In the genomic region with DNA sequence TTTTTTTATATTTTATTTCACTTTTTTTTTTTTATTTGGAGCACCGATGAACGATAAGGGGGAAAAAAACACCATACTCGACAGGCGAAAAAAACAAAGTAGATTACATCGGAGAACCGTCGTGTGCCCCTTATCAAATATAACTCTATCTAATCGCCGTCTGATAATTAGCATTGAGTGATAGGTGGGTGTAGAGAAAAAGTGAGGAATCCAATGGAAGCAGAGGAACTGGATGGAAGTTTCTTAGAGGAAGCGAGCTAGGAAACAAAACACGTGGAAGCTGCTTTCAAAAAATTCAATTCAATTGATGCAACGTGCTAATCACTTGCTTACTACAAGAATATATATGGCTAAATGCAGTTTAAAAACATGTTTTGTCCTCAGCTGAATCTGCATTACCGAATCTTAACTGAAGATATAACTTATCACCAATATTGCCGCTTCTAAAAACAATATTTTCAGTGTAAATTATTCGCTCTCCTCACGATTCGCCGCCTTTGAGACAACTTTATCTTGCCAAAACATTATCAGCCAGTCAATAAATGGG, we compare ENCODE assay signal across 1 fruit fly cellular context.
A peak's percentile ranks its signal among the peaks of the same experiment; 100 is the strongest.
TF ChIP-seq lines count a peak whose summit lies in the region.

No protein-coding gene starts in this region.

TF ChIP-seq in whole organism, embryonic, 481 proteins besides CTCF, POLR2A, EP300 and RAD21 (continued from another document):
- no peak for TF ChIP-seq Lhr (GFP tag; optimal IDR thresholded peaks at IDR 0.05; lab: Kevin White, UChicago)
- peak; percentile 82 for TF ChIP-seq CG7745 (tag; optimal IDR thresholded peaks at IDR 0.05; lab: Kevin White, UChicago)
- TF ChIP-seq CG6272 (GFP tag; IDR thresholded peaks at IDR 0.05; lab: Robert Waterston, UW): no peak
- no peak for TF ChIP-seq nmo (GFP tag; optimal IDR thresholded peaks at IDR 0.05; lab: Kevin White, UChicago)
- peak; percentile 34 for TF ChIP-seq CG2678 (tag; optimal IDR thresholded peaks at IDR 0.05; lab: Kevin White, UChicago)
- peak; percentile 60 for TF ChIP-seq lab (GFP tag; optimal IDR thresholded peaks at IDR 0.05; lab: Kevin White, UChicago)
- TF ChIP-seq CG31365 (tag; optimal IDR thresholded peaks at IDR 0.05; lab: Kevin White, UChicago): no peak
- TF ChIP-seq dysf (GFP tag; IDR thresholded peaks at IDR 0.05; lab: Robert Waterston, UW): no peak
- TF ChIP-seq Dad (GFP tag; optimal IDR thresholded peaks at IDR 0.05; lab: Kevin White, UChicago): no peak
- TF ChIP-seq gfzf (GFP tag; optimal IDR thresholded peaks at IDR 0.05; lab: Kevin White, UChicago): no peak
- TF ChIP-seq CG12769 (tag; optimal IDR thresholded peaks at IDR 0.05; lab: Kevin White, UChicago): peak; percentile 44
- peak; percentile 85 for TF ChIP-seq Vsx1 (GFP tag; optimal IDR thresholded peaks at IDR 0.05; lab: Kevin White, UChicago)
- peak; percentile 46 for TF ChIP-seq CG3281 (GFP tag; optimal IDR thresholded peaks at IDR 0.05; lab: Kevin White, UChicago)
- TF ChIP-seq yki (optimal IDR thresholded peaks at IDR 0.05; lab: Kevin White, UChicago): no peak
- peak; percentile 96 for TF ChIP-seq sqz (GFP tag; optimal IDR thresholded peaks at IDR 0.05; lab: Kevin White, UChicago)
- TF ChIP-seq trem (tag; optimal IDR thresholded peaks at IDR 0.05; lab: Kevin White, UChicago): no peak
- TF ChIP-seq CG13296 (GFP tag; optimal IDR thresholded peaks at IDR 0.05; lab: Kevin White, UChicago): no peak
- TF ChIP-seq h (optimal IDR thresholded peaks at IDR 0.05; lab: Kevin White, UChicago): no peak
- no peak for TF ChIP-seq her (GFP tag; optimal IDR thresholded peaks at IDR 0.05; lab: Kevin White, UChicago)
- TF ChIP-seq CG4707 (GFP tag; optimal IDR thresholded peaks at IDR 0.05; lab: Kevin White, UChicago): no peak
- no peak for TF ChIP-seq caup (GFP tag; optimal IDR thresholded peaks at IDR 0.05; lab: Kevin White, UChicago; ENCODE audit: severe bottlenecking)
- TF ChIP-seq danr (GFP tag; IDR thresholded peaks at IDR 0.05; lab: Robert Waterston, UW): no peak
- TF ChIP-seq CHES-1-like (GFP tag; optimal IDR thresholded peaks at IDR 0.05; lab: Kevin White, UChicago): no peak
- TF ChIP-seq CG3407 (GFP tag; optimal IDR thresholded peaks at IDR 0.05; lab: Kevin White, UChicago): no peak
- TF ChIP-seq tio (GFP tag; optimal IDR thresholded peaks at IDR 0.05; lab: Kevin White, UChicago): no peak
- no peak for TF ChIP-seq CG7928 (GFP tag; optimal IDR thresholded peaks at IDR 0.05; lab: Kevin White, UChicago)
- no peak for TF ChIP-seq emc (GFP tag; optimal IDR thresholded peaks at IDR 0.05; lab: Kevin White, UChicago)
- no peak for TF ChIP-seq NC2α (GFP tag; optimal IDR thresholded peaks at IDR 0.05; lab: Kevin White, UChicago)
- no peak for TF ChIP-seq CG1024 (GFP tag; IDR thresholded peaks at IDR 0.05; lab: Robert Waterston, UW)
- TF ChIP-seq CG12299 (tag; optimal IDR thresholded peaks at IDR 0.05; lab: Kevin White, UChicago): no peak
- TF ChIP-seq exex (tag; optimal IDR thresholded peaks at IDR 0.05; lab: Kevin White, UChicago): peak; percentile 90
- no peak for TF ChIP-seq CG18619 (GFP tag; optimal IDR thresholded peaks at IDR 0.05; lab: Kevin White, UChicago)
- no peak for TF ChIP-seq ac (GFP tag; optimal IDR thresholded peaks at IDR 0.05; lab: Kevin White, UChicago)
- no peak for TF ChIP-seq CoRest (tag; optimal IDR thresholded peaks at IDR 0.05; lab: Kevin White, UChicago)
- TF ChIP-seq ATbp (GFP tag; optimal IDR thresholded peaks at IDR 0.05; lab: Kevin White, UChicago): no peak
- no peak for TF ChIP-seq CG7372 (GFP tag; IDR thresholded peaks at IDR 0.05; lab: Robert Waterston, UW)
- peak; percentile 98 for TF ChIP-seq grn (GFP tag; optimal IDR thresholded peaks at IDR 0.05; lab: Kevin White, UChicago)
- TF ChIP-seq ranshi (GFP tag; IDR thresholded peaks at IDR 0.05; lab: Robert Waterston, UW): 0 out of 2 replicates have a peak, but pooled peaks have one; percentile 14
- TF ChIP-seq GATAe (GFP tag; conservative IDR thresholded peaks at IDR 0.05; lab: Robert Waterston, UW): peak; percentile 86
- TF ChIP-seq tin (GFP tag; optimal IDR thresholded peaks at IDR 0.05; lab: Kevin White, UChicago): no peak
- no peak for TF ChIP-seq Sry-δ (GFP tag; optimal IDR thresholded peaks at IDR 0.05; lab: Kevin White, UChicago)
- TF ChIP-seq gro (GFP tag; optimal IDR thresholded peaks at IDR 0.05; lab: Kevin White, UChicago): peak; percentile 19
- peak; percentile 8 for TF ChIP-seq CG3995 (GFP tag; optimal IDR thresholded peaks at IDR 0.05; lab: Kevin White, UChicago)
- no peak for TF ChIP-seq YL-1 (GFP tag; optimal IDR thresholded peaks at IDR 0.05; lab: Kevin White, UChicago)
- TF ChIP-seq pho (GFP tag; optimal IDR thresholded peaks at IDR 0.05; lab: Kevin White, UChicago): no peak
- TF ChIP-seq CG9215 (GFP tag; IDR thresholded peaks at IDR 0.05; lab: Robert Waterston, UW): no peak
- TF ChIP-seq Antp (GFP tag; optimal IDR thresholded peaks at IDR 0.05; lab: Kevin White, UChicago): no peak
- TF ChIP-seq lbe (GFP tag; optimal IDR thresholded peaks at IDR 0.05; lab: Kevin White, UChicago): no peak
- peak; percentile 71 for TF ChIP-seq Med (GFP tag; lab: Kevin White, UChicago)
- TF ChIP-seq Rx (GFP tag; IDR thresholded peaks at IDR 0.05; lab: Robert Waterston, UW): no peak
- TF ChIP-seq sug (tag; optimal IDR thresholded peaks at IDR 0.05; lab: Kevin White, UChicago): peak; percentile 33
- TF ChIP-seq HmgZ (tag; optimal IDR thresholded peaks at IDR 0.05; lab: Kevin White, UChicago): no peak
- peak; percentile 24 for TF ChIP-seq org-1 (GFP tag; optimal IDR thresholded peaks at IDR 0.05; lab: Kevin White, UChicago)
- no peak for TF ChIP-seq fru (optimal IDR thresholded peaks at IDR 0.05; lab: Kevin White, UChicago)
- no peak for TF ChIP-seq Spps (tag; optimal IDR thresholded peaks at IDR 0.05; lab: Kevin White, UChicago)
- TF ChIP-seq gt (GFP tag; IDR thresholded peaks at IDR 0.05; lab: Robert Waterston, UW): no peak
- TF ChIP-seq CG7839 (tag; optimal IDR thresholded peaks at IDR 0.05; lab: Kevin White, UChicago): peak; percentile 18
- TF ChIP-seq sd (tag; optimal IDR thresholded peaks at IDR 0.05; lab: Kevin White, UChicago): peak; percentile 12
- no peak for TF ChIP-seq stwl (tag; optimal IDR thresholded peaks at IDR 0.05; lab: Kevin White, UChicago)
- no peak for TF ChIP-seq ci (GFP tag; IDR thresholded peaks at IDR 0.05; lab: Robert Waterston, UW)
- no peak for TF ChIP-seq Doc3 (GFP tag; IDR thresholded peaks at IDR 0.05; lab: Robert Waterston, UW; ENCODE audit: partially characterized antibody)
- TF ChIP-seq CG18011 (GFP tag; optimal IDR thresholded peaks at IDR 0.05; lab: Kevin White, UChicago): no peak
- peak; percentile 30 for TF ChIP-seq CG2120 (GFP tag; optimal IDR thresholded peaks at IDR 0.05; lab: Kevin White, UChicago)
- no peak for TF ChIP-seq dm (GFP tag; optimal IDR thresholded peaks at IDR 0.05; lab: Kevin White, UChicago)
- TF ChIP-seq CG14667 (GFP tag; IDR thresholded peaks at IDR 0.05; lab: Robert Waterston, UW): no peak
- no peak for TF ChIP-seq ftz-f1 (GFP tag; optimal IDR thresholded peaks at IDR 0.05; lab: Kevin White, UChicago)
- TF ChIP-seq CG6765 (GFP tag; optimal IDR thresholded peaks at IDR 0.05; lab: Kevin White, UChicago): peak; percentile 42
- no peak for TF ChIP-seq NfI (GFP tag; optimal IDR thresholded peaks at IDR 0.05; lab: Kevin White, UChicago)
- TF ChIP-seq dan (GFP tag; IDR thresholded peaks at IDR 0.05; lab: Robert Waterston, UW): no peak
- no peak for TF ChIP-seq Poxn (GFP tag; IDR thresholded peaks at IDR 0.05; lab: Robert Waterston, UW)
- no peak for TF ChIP-seq ssp (GFP tag; IDR thresholded peaks at IDR 0.05; lab: Robert Waterston, UW)
- no peak for TF ChIP-seq CG10979 (tag; optimal IDR thresholded peaks at IDR 0.05; lab: Kevin White, UChicago)
- no peak for TF ChIP-seq CG6683 (GFP tag; optimal IDR thresholded peaks at IDR 0.05; lab: Kevin White, UChicago)
- no peak for TF ChIP-seq Dll (GFP tag; IDR thresholded peaks at IDR 0.05; lab: Robert Waterston, UW; ENCODE audit: partially characterized antibody)
- TF ChIP-seq CG14050 (GFP tag; IDR thresholded peaks at IDR 0.05; lab: Robert Waterston, UW): no peak
- TF ChIP-seq Sry-β (GFP tag; optimal IDR thresholded peaks at IDR 0.05; lab: Kevin White, UChicago): no peak
- TF ChIP-seq CG17385 (GFP tag; optimal IDR thresholded peaks at IDR 0.05; lab: Kevin White, UChicago): no peak
- TF ChIP-seq bab2 (GFP tag; optimal IDR thresholded peaks at IDR 0.05; lab: Kevin White, UChicago): no peak
- TF ChIP-seq CG3847 (GFP tag; IDR thresholded peaks at IDR 0.05; lab: Robert Waterston, UW): no peak
- no peak for TF ChIP-seq Awh (GFP tag; IDR thresholded peaks at IDR 0.05; lab: Robert Waterston, UW)
- TF ChIP-seq CG17359 (tag; optimal IDR thresholded peaks at IDR 0.05; lab: Kevin White, UChicago): peak; percentile 83
